Worm (Caenorhabditis elegans) whole organism, L2 larva: ENCODE data around the gene sma-10.

ENCODE experiments used
- ama-1 ChIP-seq: fragments of 150-350 bp; optimal IDR thresholded peaks from 2 replicates; lab custom pipeline; 2018; ENCODE audit warnings: inconsistent platforms
- ceh-82 ChIP-seq: fragments of 150-350 bp; optimal IDR thresholded peaks from 2 replicates; lab custom pipeline; 2014; ENCODE audit warnings: missing biosample characterization, missing genetic modification characterization
- fos-1 ChIP-seq: fragments of 150-350 bp; optimal IDR thresholded peaks from 2 replicates; lab custom pipeline; 2014; ENCODE audit warnings: missing biosample characterization, missing genetic modification characterization
- lsy-2 ChIP-seq, 2 experiments: fragments of 150-350 bp in 1 of 2; sonication (generic microtip) in 1 of 2; optimal IDR thresholded peaks; 2 replicates each; lab custom pipeline; 2014 to 2017; ENCODE audit warnings: missing biosample characterization in 2 of 2, missing genetic modification characterization in 2 of 2
- mab-5 ChIP-seq: fragments of 150-350 bp; optimal IDR thresholded peaks from 2 replicates; lab custom pipeline; 2014; ENCODE audit warnings: missing biosample characterization, missing genetic modification characterization
- mbf-1 ChIP-seq: sonication (generic microtip); optimal IDR thresholded peaks from 2 replicates; lab custom pipeline; 2017; ENCODE audit warnings: missing biosample characterization, missing genetic modification characterization
- mdl-1 ChIP-seq, 2 experiments: fragments of 150-350 bp in 1 of 2; sonication (generic microtip) in 1 of 2; optimal IDR thresholded peaks; 2 replicates each; lab custom pipeline; 2017; ENCODE audit warnings: missing biosample characterization in 2 of 2, missing genetic modification characterization in 2 of 2
- nhr-12 ChIP-seq: fragments of 150-350 bp; optimal IDR thresholded peaks from 2 replicates; lab custom pipeline; 2014; ENCODE audit warnings: missing biosample characterization, missing genetic modification characterization
- sem-4 ChIP-seq: fragments of 150-350 bp; optimal IDR thresholded peaks from 2 replicates; lab custom pipeline; 2014; ENCODE audit warnings: missing biosample characterization, missing genetic modification reagents, missing genetic modification characterization
- snpc-4 ChIP-seq: fragments of 150-350 bp; optimal IDR thresholded peaks from 2 replicates; lab custom pipeline; 2014; ENCODE audit warnings: missing biosample characterization, missing genetic modification characterization
- unc-62 ChIP-seq: fragments of 150-350 bp; optimal IDR thresholded peaks from 2 replicates; lab custom pipeline; 2014; ENCODE audit warnings: missing biosample characterization, missing genetic modification reagents, missing genetic modification characterization

- TF ChIP-seq fos-1 (tag; lab: Kevin White, UChicago) (peak; percentile 55), mbf-1 (tag; lab: Kevin White, UChicago) (no peak), mab-5 (tag; lab: Kevin White, UChicago) (no peak), lsy-2 (tag; optimal IDR thresholded peaks at IDR 0.05; lab: Kevin White, UChicago) (peak in 1 of 2 experiments; percentile 13), unc-62 (GFP tag; lab: Kevin White, UChicago) (no peak), sem-4 (tag; lab: Kevin White, UChicago) (no peak), snpc-4 (tag; lab: Kevin White, UChicago) (no peak), ceh-82 (tag; lab: Kevin White, UChicago) (no peak), nhr-12 (tag; lab: Kevin White, UChicago) (no peak), mdl-1 (tag; optimal IDR thresholded peaks at IDR 0.05; lab: Kevin White, UChicago) (peak in 1 of 2 experiments; percentile 25), ama-1 (lab: Kevin White, UChicago) (no peak)
Observed at ce11 chrIV:296849-297248, 22.6 kb downstream of the sma-10 start.
